Worm (Caenorhabditis elegans) whole organism, mixed stage, embryonic: Measurements from ENCODE around the gene cht-3.

ENCODE experiments used
- nhr-76 ChIP-seq: sonication (generic microtip); optimal IDR thresholded peaks from 2 replicates; lab custom pipeline; 2017; ENCODE audit warnings: missing biosample characterization, missing genetic modification characterization
- snpc-4 ChIP-seq: fragments of 150-350 bp; optimal IDR thresholded peaks from 2 replicates; lab custom pipeline; 2014; ENCODE audit warnings: missing biosample characterization, missing genetic modification characterization
- unc-39 ChIP-seq: fragments of 150-350 bp; optimal IDR thresholded peaks from 2 replicates; lab custom pipeline; 2014; ENCODE audit warnings: missing biosample characterization, missing genetic modification characterization
- ztf-11 ChIP-seq: fragments of 150-350 bp; optimal IDR thresholded peaks from 2 replicates; lab custom pipeline; 2014; ENCODE audit warnings: missing biosample characterization, missing genetic modification characterization

ce11 chrIV:6957341-6957740 lies 46.1 kb upstream of the cht-3 start, which contains the start of gene jnk-1:
- TF ChIP-seq snpc-4 (tag; lab: Kevin White, UChicago) (no peak), ztf-11 (no peak), nhr-76 (tag; lab: Kevin White, UChicago) (no peak), unc-39 (tag; lab: Kevin White, UChicago) (no peak)
